Worm (Caenorhabditis elegans): ENCODE data around the gene dhrs-4.
"Not testable (repeated sequence)": the region's sequence is repeated elsewhere in the genome, so short reads cannot be mapped to it uniquely, and the experiment has no call there.

The dhrs-4 gene

ce11 chrV:12964076-12964475 is 41.7 kb downstream of the dhrs-4 start, which contains the start of gene srd-35:
TSS of gene srd-35 (plus strand) at chrV:12964376.
- TF ChIP-seq C34F6.9 (tag; optimal IDR thresholded peaks at IDR 0.05) (no peak), ZK546.5 (tag; optimal IDR thresholded peaks at IDR 0.05) (no peak), R02D3.7 (tag; optimal IDR thresholded peaks at IDR 0.05) (no peak), Y55F3AM.14 (GFP tag; optimal IDR thresholded peaks at IDR 0.05) (no peak), sem-4 (tag; optimal IDR thresholded peaks at IDR 0.05) (no peak), lin-39 (tag; optimal IDR thresholded peaks at IDR 0.05) (no peak), fos-1 (tag; optimal IDR thresholded peaks at IDR 0.05) (no peak), mab-5 (tag; optimal IDR thresholded peaks at IDR 0.05) (no peak), aly-2 (tag; optimal IDR thresholded peaks at IDR 0.05) (no peak)

DNA sequence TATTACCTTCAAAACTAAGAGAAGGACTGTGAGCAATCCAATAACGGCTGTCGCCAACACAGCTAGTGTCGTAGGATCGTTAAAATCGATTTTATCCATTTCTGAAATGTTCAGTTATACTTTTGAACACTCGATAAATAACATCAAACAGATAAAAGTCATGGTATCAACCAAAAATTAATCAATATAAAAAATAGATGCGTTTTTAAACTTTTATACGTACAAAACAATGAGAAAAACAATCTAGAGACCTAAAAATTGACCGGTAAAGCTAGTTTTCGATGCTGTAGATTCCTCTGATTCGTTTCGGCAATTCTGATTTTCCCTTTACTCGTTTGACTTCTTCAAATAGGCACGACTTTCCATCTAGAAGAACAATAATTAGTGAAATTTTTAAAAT is 44.7 kb downstream of the dhrs-4 start, which contains the start of gene R186.3:
Gene R186.3, minus strand, starts transcription at position 101 of the 400 bp plus-strand sequence.
- TF ChIP-seq aly-2 (tag; optimal IDR thresholded peaks at IDR 0.05) (no peak), lin-13 (GFP tag; optimal IDR thresholded peaks at IDR 0.05) (no peak), lin-39 (tag; optimal IDR thresholded peaks at IDR 0.05) (no peak), lsy-2 (tag; optimal IDR thresholded peaks at IDR 0.05) (no peak), nhr-11 (tag; optimal IDR thresholded peaks at IDR 0.05) (no peak), nhr-25 (tag; optimal IDR thresholded peaks at IDR 0.05) (no peak), mdl-1 (tag; optimal IDR thresholded peaks at IDR 0.05) (no peak)

DNA sequence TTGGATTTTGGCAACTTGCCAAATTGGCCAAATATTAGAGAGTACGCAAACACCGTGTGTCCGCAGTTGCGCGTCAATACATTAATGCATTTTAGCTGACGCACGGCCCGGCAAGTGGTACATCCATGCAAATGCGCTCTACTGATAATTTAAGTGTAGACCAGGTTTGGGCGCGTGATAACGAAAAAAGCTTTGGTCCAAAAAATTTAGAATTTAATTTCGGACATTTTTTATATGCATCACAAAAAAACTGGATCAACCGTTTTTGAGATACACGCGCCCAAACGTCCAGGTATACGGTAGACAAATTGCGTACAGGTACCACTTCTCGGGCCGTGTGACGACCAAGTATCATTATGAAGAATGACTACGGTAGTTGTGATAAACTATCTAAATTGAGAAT is 45.5 kb downstream of the dhrs-4 start, which contains the start of gene R186.8:
Gene R186.8, minus strand, starts transcription at position 58 of the 403 bp plus-strand sequence.
- TF ChIP-seq Y55F3AM.14 (GFP tag; optimal IDR thresholded peaks at IDR 0.05) (peak; percentile 73), gmeb-1 (tag; optimal IDR thresholded peaks at IDR 0.05) (peak; percentile 39), sma-9 (GFP tag; optimal IDR thresholded peaks at IDR 0.05) (peak; percentile 55), crh-2 (tag; optimal IDR thresholded peaks at IDR 0.05) (peak; percentile 41), unc-55 (GFP tag; optimal IDR thresholded peaks at IDR 0.05) (peak; percentile 46), nhr-25 (tag; optimal IDR thresholded peaks at IDR 0.05) (peak; percentile 27), C34F6.9 (tag; optimal IDR thresholded peaks at IDR 0.05) (peak; percentile 64), fos-1 (tag; optimal IDR thresholded peaks at IDR 0.05) (peak; percentile 3), F13H6.1 (tag; optimal IDR thresholded peaks at IDR 0.05) (peak; percentile 68), sma-3 (GFP tag; optimal IDR thresholded peaks at IDR 0.05) (peak; percentile 91), nhr-21 (tag; optimal IDR thresholded peaks at IDR 0.05) (peak; percentile 30), nhr-129 (tag; optimal IDR thresholded peaks at IDR 0.05) (peak; percentile 60), lin-11 (tag; optimal IDR thresholded peaks at IDR 0.05) (peak; percentile 32), sem-4 (tag; optimal IDR thresholded peaks at IDR 0.05) (peak; percentile 2), lsy-2 (tag; optimal IDR thresholded peaks at IDR 0.05) (peak; percentile 56 to 94)
- TF ChIP-seq sma-9 (tag; optimal IDR thresholded peaks at IDR 0.05), result not testable (repeated sequence)

DNA sequence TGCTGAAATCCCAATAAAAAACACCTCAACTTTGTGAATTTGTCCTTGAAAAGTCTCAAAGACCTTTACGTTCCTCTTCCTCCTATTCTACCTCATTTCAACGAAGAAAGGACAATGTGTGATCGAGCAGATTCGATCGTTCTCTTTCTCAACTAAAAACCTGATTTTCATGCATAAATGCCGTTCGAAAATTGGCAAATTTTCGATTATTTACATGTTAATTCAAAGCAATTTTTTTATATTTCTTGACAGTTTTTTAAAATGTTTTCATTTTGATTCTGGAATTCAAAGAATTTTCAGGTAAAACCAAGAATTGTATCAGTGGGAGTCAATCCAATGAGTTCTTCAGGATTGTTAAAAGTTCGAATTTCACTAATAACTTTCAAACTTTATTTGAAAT is 46.1 kb downstream of the dhrs-4 start, which contains the start of gene lin-46:
Gene lin-46, plus strand, starts transcription at position 301 of the 400 bp plus-strand sequence.
- TF ChIP-seq C34F6.9 (tag; optimal IDR thresholded peaks at IDR 0.05), result no peak
- TF ChIP-seq ama-1 (optimal IDR thresholded peaks at IDR 0.05), result no peak
- no peak for TF ChIP-seq nhr-237 (tag; optimal IDR thresholded peaks at IDR 0.05)
- TF ChIP-seq nhr-129 (tag; optimal IDR thresholded peaks at IDR 0.05), result no peak
- TF ChIP-seq ZK546.5 (tag; optimal IDR thresholded peaks at IDR 0.05), result no peak
- TF ChIP-seq snpc-4 (tag; optimal IDR thresholded peaks at IDR 0.05), result no peak
- no peak for TF ChIP-seq Y55F3AM.14 (GFP tag; optimal IDR thresholded peaks at IDR 0.05)
- no peak for TF ChIP-seq mbf-1 (tag; optimal IDR thresholded peaks at IDR 0.05)
- TF ChIP-seq aly-2 (tag; optimal IDR thresholded peaks at IDR 0.05), result no peak
- no peak for TF ChIP-seq lin-13 (GFP tag; optimal IDR thresholded peaks at IDR 0.05)
- no peak for TF ChIP-seq nhr-12 (tag; optimal IDR thresholded peaks at IDR 0.05)
- no peak for TF ChIP-seq unc-39 (tag; optimal IDR thresholded peaks at IDR 0.05)
- TF ChIP-seq zag-1 (tag; optimal IDR thresholded peaks at IDR 0.05), result no peak
- no peak for TF ChIP-seq peb-1 (tag; optimal IDR thresholded peaks at IDR 0.05)
- no peak for TF ChIP-seq nhr-6 (tag; optimal IDR thresholded peaks at IDR 0.05)
- TF ChIP-seq lin-11 (tag; optimal IDR thresholded peaks at IDR 0.05), result no peak
- no peak for TF ChIP-seq ztf-4 (tag; optimal IDR thresholded peaks at IDR 0.05)
- no peak for TF ChIP-seq mab-5 (tag; optimal IDR thresholded peaks at IDR 0.05)

DNA sequence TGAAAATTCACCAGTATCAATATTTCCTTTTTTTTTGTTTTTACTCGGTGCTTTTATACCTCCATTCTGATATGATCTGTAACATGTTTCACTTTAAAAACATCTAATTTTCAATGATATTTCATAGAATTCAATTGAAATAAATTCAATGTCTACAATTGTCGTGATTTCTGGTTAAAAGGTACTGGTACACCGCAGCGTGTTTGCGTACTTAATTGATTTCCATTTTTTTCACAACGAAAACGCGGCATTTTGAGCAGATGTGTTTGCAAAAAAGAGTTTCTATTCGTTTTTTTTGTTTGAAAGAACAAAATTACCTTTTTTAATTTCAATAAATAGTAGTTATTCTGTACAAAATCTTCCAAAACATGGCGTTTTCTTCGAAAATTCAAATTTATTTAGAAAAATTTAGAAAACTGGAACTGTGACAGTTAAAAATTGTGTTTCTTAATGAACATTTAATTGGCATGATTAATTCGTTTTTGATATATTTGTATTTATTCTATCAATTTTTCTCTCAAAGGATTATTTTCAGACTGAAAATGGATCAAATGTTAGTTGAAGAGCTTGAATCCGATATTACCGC is 48.3 kb downstream of the dhrs-4 start, which contains the start of gene pnn-1:
Gene pnn-1, plus strand, starts transcription at position 536 of the 586 bp plus-strand sequence.
- TF ChIP-seq sma-3 (GFP tag; optimal IDR thresholded peaks at IDR 0.05), result no peak
- TF ChIP-seq nhr-11 (tag; optimal IDR thresholded peaks at IDR 0.05), result no peak
- TF ChIP-seq elt-1 (tag; optimal IDR thresholded peaks at IDR 0.05), result no peak
- no peak for TF ChIP-seq nhr-10 (tag; optimal IDR thresholded peaks at IDR 0.05)
- no peak for TF ChIP-seq ztf-4 (tag; optimal IDR thresholded peaks at IDR 0.05)
- peak; percentile 28 to 84 for TF ChIP-seq lsy-2 (tag; optimal IDR thresholded peaks at IDR 0.05)
- TF ChIP-seq nhr-25 (tag; optimal IDR thresholded peaks at IDR 0.05), result peak; percentile 61
- TF ChIP-seq C34F6.9 (tag; optimal IDR thresholded peaks at IDR 0.05), result peak; percentile 45
- TF ChIP-seq R02D3.7 (tag; optimal IDR thresholded peaks at IDR 0.05), result no peak
- TF ChIP-seq lin-11 (tag; optimal IDR thresholded peaks at IDR 0.05), result no peak
- peak; percentile 55 for TF ChIP-seq unc-55 (GFP tag; optimal IDR thresholded peaks at IDR 0.05)
- TF ChIP-seq gmeb-1 (tag; optimal IDR thresholded peaks at IDR 0.05), result no peak
- TF ChIP-seq dmd-4 (tag; optimal IDR thresholded peaks at IDR 0.05), result no peak
- TF ChIP-seq ZK546.5 (tag; optimal IDR thresholded peaks at IDR 0.05), result no peak
- TF ChIP-seq ceh-16 (tag; optimal IDR thresholded peaks at IDR 0.05), result no peak
- TF ChIP-seq skn-1 (tag; optimal IDR thresholded peaks at IDR 0.05), result no peak
- TF ChIP-seq egl-27 (tag; optimal IDR thresholded peaks at IDR 0.05), result no peak
- TF ChIP-seq unc-62 (GFP tag; optimal IDR thresholded peaks at IDR 0.05), result no peak
- TF ChIP-seq crh-2 (tag; optimal IDR thresholded peaks at IDR 0.05), result peak; percentile 4
- no peak for TF ChIP-seq aly-2 (tag; optimal IDR thresholded peaks at IDR 0.05)
- no peak for TF ChIP-seq ceh-82 (tag; optimal IDR thresholded peaks at IDR 0.05)
- no peak for TF ChIP-seq nhr-12 (tag; optimal IDR thresholded peaks at IDR 0.05)
- TF ChIP-seq nhr-129 (tag; optimal IDR thresholded peaks at IDR 0.05), result peak; percentile 28
- TF ChIP-seq nhr-23 (tag; optimal IDR thresholded peaks at IDR 0.05), result no peak

Measured in whole organism, L2 larva.